Worm (Caenorhabditis elegans) whole organism, L4 larva: ENCODE results near the gene F21H7.2.

ENCODE experiments used
- D1046.2 ChIP-seq: fragments of 200-800 bp; sonication (Bioruptor generic); IDR thresholded peaks from 2 replicates; pipeline ENCODE4 v1.3.6; 2022; ENCODE audit warnings: missing genetic modification characterization, missing compliant biosample characterization
- F26F4.8 ChIP-seq: fragments of 200-800 bp; sonication (Bioruptor generic); conservative IDR thresholded peaks from 2 replicates; pipeline ENCODE4 v1.3.6; 2022; ENCODE audit warnings: missing genetic modification characterization, missing compliant biosample characterization
- R02D3.7 ChIP-seq: fragments of 150-350 bp; sonication (generic microtip); optimal IDR thresholded peaks from 3 replicates; lab custom pipeline; 2014; ENCODE audit warnings: missing biosample characterization, missing genetic modification characterization
- Y75B8A.6 ChIP-seq: fragments of 200-800 bp; sonication (Bioruptor generic); IDR thresholded peaks from 2 replicates; pipeline ENCODE4 v1.3.6; 2022; ENCODE audit warnings: missing genetic modification reagents, missing genetic modification characterization, missing compliant biosample characterization
- ZK337.2 ChIP-seq: fragments of 200-800 bp; sonication (Bioruptor generic); IDR thresholded peaks from 2 replicates; pipeline ENCODE4 v1.3.6; 2022; ENCODE audit warnings: missing genetic modification reagents, missing genetic modification characterization, missing compliant biosample characterization
- ZK546.5 ChIP-seq, 2 experiments: sonication (generic microtip); optimal IDR thresholded peaks; 2 replicates each; lab custom pipeline; 2017; ENCODE audit warnings: missing biosample characterization in 2 of 2, missing genetic modification characterization in 2 of 2
- aha-1 ChIP-seq: fragments of 150-350 bp; peaks from one replicate; lab custom pipeline; 2014; ENCODE audit warnings: missing biosample characterization, missing genetic modification characterization
- aly-2 ChIP-seq: sonication (generic microtip); optimal IDR thresholded peaks from 2 replicates; lab custom pipeline; 2018; ENCODE audit warnings: missing biosample characterization, missing genetic modification characterization
- ama-1 ChIP-seq: fragments of 150-350 bp; optimal IDR thresholded peaks from 2 replicates; lab custom pipeline; 2014; ENCODE audit warnings: inconsistent platforms, mixed read lengths
- attf-4 ChIP-seq: sonication (generic microtip); optimal IDR thresholded peaks from 3 replicates; lab custom pipeline; 2017; ENCODE audit warnings: missing biosample characterization, missing genetic modification characterization
- ceh-20 ChIP-seq: fragments of 200-800 bp; sonication (Bioruptor generic); IDR thresholded peaks from 2 replicates; pipeline ENCODE4 v1.3.6; 2022; ENCODE audit warnings: missing genetic modification reagents, missing genetic modification characterization, missing compliant biosample characterization
- ceh-28 ChIP-seq: fragments of 150-350 bp; optimal IDR thresholded peaks from 2 replicates; lab custom pipeline; 2014; ENCODE audit warnings: missing biosample characterization, missing genetic modification reagents, missing genetic modification characterization
- ceh-62 ChIP-seq: sonication (generic microtip); optimal IDR thresholded peaks from 2 replicates; lab custom pipeline; 2017; ENCODE audit warnings: missing biosample characterization, missing genetic modification characterization
- egl-27 ChIP-seq: sonication (generic microtip); optimal IDR thresholded peaks from 3 replicates; lab custom pipeline; 2017; ENCODE audit warnings: missing biosample characterization, missing genetic modification reagents, missing genetic modification characterization
- egl-43 ChIP-seq: fragments of 200-800 bp; sonication (Bioruptor generic); IDR thresholded peaks from 2 replicates; pipeline ENCODE4 v1.3.6; 2022; ENCODE audit warnings: missing genetic modification reagents, missing genetic modification characterization, missing compliant biosample characterization
- gei-8 ChIP-seq: fragments of 200-800 bp; sonication (Bioruptor generic); optimal IDR thresholded peaks from 2 replicates; lab custom pipeline; 2018; ENCODE audit warnings: mild to moderate bottlenecking, missing genetic modification characterization, missing compliant biosample characterization
- hlh-11 ChIP-seq: fragments of 200-800 bp; sonication (Bioruptor generic); optimal IDR thresholded peaks from 2 replicates; lab custom pipeline; 2018; ENCODE audit warnings: mild to moderate bottlenecking, missing genetic modification characterization, missing compliant biosample characterization
- hmg-1.1 ChIP-seq: fragments of 200-800 bp; sonication (Bioruptor generic); IDR thresholded peaks from 2 replicates; pipeline ENCODE4 v1.3.6; 2022; ENCODE audit warnings: missing genetic modification reagents, missing genetic modification characterization, missing compliant biosample characterization
- lin-38 ChIP-seq: fragments of 200-800 bp; sonication (Bioruptor generic); IDR thresholded peaks from 2 replicates; pipeline ENCODE4 v1.3.6; 2022; ENCODE audit warnings: missing genetic modification reagents, missing genetic modification characterization, missing compliant biosample characterization
- nhr-10 ChIP-seq: fragments of 150-350 bp; optimal IDR thresholded peaks from 2 replicates; lab custom pipeline; 2014; ENCODE audit warnings: missing biosample characterization, missing genetic modification characterization
- nhr-48 ChIP-seq: sonication (generic microtip); optimal IDR thresholded peaks from 2 replicates; lab custom pipeline; 2016; ENCODE audit warnings: mild to moderate bottlenecking, missing genetic modification characterization, missing compliant biosample characterization
- nhr-76 ChIP-seq: fragments of 150-350 bp; optimal IDR thresholded peaks from 2 replicates; lab custom pipeline; 2014; ENCODE audit warnings: missing biosample characterization, missing genetic modification characterization
- pha-4 ChIP-seq, 2 experiments: fragments of 150-350 bp in 1 of 2; fragments of 200-800 bp in 1 of 2; sonication (Bioruptor generic) in 1 of 2; IDR thresholded peaks in 1 of 2; optimal IDR thresholded peaks in 1 of 2; 2 replicates each; pipeline versions ENCODE4 v1.3.6 to Lab custom; 2014 to 2022; ENCODE audit warnings: missing genetic modification characterization in 2 of 2, missing genetic modification reagents in 2 of 2, missing biosample characterization in 1 of 2, missing compliant biosample characterization in 1 of 2
- sdz-12 ChIP-seq: fragments of 200-800 bp; sonication (Bioruptor generic); optimal IDR thresholded peaks from 2 replicates; lab custom pipeline; 2018; ENCODE audit warnings: mild to moderate bottlenecking, missing genetic modification characterization, missing compliant biosample characterization
- set-16 ChIP-seq: fragments of 200-800 bp; sonication (Bioruptor generic); IDR thresholded peaks from 2 replicates; pipeline ENCODE4 v1.3.6; 2022; ENCODE audit warnings: missing genetic modification reagents, missing genetic modification characterization, missing compliant biosample characterization
- unc-62 ChIP-seq, 3 experiments: fragments of 150-350 bp in 1 of 3; sonication (generic microtip); optimal IDR thresholded peaks in 2 of 3; peaks in 1 of 3; 1 replicate in 1 of 3; 2 replicates in 2 of 3; lab custom pipeline; 2014 to 2017; ENCODE audit warnings: missing biosample characterization in 3 of 3, missing genetic modification characterization in 3 of 3, missing genetic modification reagents in 3 of 3, missing genotype in 1 of 3
- vab-7 ChIP-seq: fragments of 200-800 bp; sonication (Bioruptor generic); IDR thresholded peaks from 2 replicates; pipeline ENCODE4 v1.3.6; 2022; ENCODE audit warnings: missing genetic modification reagents, missing genetic modification characterization, missing compliant biosample characterization
- zfp-3 ChIP-seq: fragments of 200-800 bp; sonication (Bioruptor generic); conservative IDR thresholded peaks from 2 replicates; pipeline ENCODE4 v1.3.6; 2022; ENCODE audit warnings: missing genetic modification reagents, missing genetic modification characterization, missing compliant biosample characterization
- zip-2 ChIP-seq: fragments of 150-350 bp; optimal IDR thresholded peaks from 2 replicates; lab custom pipeline; 2014; ENCODE audit warnings: missing biosample characterization, missing genetic modification characterization
- ztf-11 ChIP-seq: fragments of 150-350 bp; optimal IDR thresholded peaks from 2 replicates; lab custom pipeline; 2014; ENCODE audit warnings: missing biosample characterization, missing genetic modification characterization

The F21H7.2 gene

ce11 chrV:16210257-16211002 lies 19.4 kb downstream of the F21H7.2 start, which contains the start of gene F11A5.16:
Gene F11A5.16 (plus strand): TSS chrV:16210952.
- TF ChIP-seq set-16 (peak; percentile 63), F26F4.8 (GFP tag; lab: Robert Waterston, UW) (no peak)

ce11 chrV:16209837-16210236 lies 20.0 kb downstream of the F21H7.2 start, which contains the start of gene oac-15:
Gene oac-15 (minus strand): TSS chrV:16209937.
- TF ChIP-seq aha-1 (tag; lab: Kevin White, UChicago) (peak; percentile 80), D1046.2 (GFP tag; lab: Robert Waterston, UW) (no peak)
- TF ChIP-seq, all 104 proteins: peak for 1

ce11 chrV:16204888-16205287 lies 24.9 kb downstream of the F21H7.2 start, which contains the start of gene irld-26:
Gene irld-26 (plus strand): TSS chrV:16205188.
- no peak for TF ChIP-seq ZK546.5 (tag; optimal IDR thresholded peaks at IDR 0.05; lab: Kevin White, UChicago)
- peak in 1 of 2 experiments; percentile 13 for TF ChIP-seq unc-62 (GFP tag; optimal IDR thresholded peaks at IDR 0.05 in 1 of 2; lab: Kevin White, UChicago)
- TF ChIP-seq unc-62 (tag; optimal IDR thresholded peaks at IDR 0.05; lab: Kevin White, UChicago) = no peak
- TF ChIP-seq, all 104 proteins: peak for 1

- TF ChIP-seq ceh-62 = no peak
- TF ChIP-seq R02D3.7 (tag; lab: Kevin White, UChicago) = no peak
Measured at ce11 chrV:16202618-16203017, 27.2 kb downstream of the F21H7.2 start, which contains the start of gene F11A5.18. Gene F11A5.18 (plus strand): TSS chrV:16202918.

- peak in 1 of 2 experiments; percentile 15 for TF ChIP-seq unc-62 (GFP tag; optimal IDR thresholded peaks at IDR 0.05 in 1 of 2; lab: Kevin White, UChicago)
- TF ChIP-seq unc-62 (tag; optimal IDR thresholded peaks at IDR 0.05; lab: Kevin White, UChicago) = no peak
- no peak for TF ChIP-seq ama-1 (lab: Kevin White, UChicago)
- TF ChIP-seq egl-43 = no peak
- no peak for TF ChIP-seq nhr-10 (tag; lab: Kevin White, UChicago)
- TF ChIP-seq vab-7 (GFP tag; lab: Robert Waterston, UW) = no peak
Measured at ce11 chrV:16201730-16202129, 28.1 kb downstream of the F21H7.2 start, which contains the start of gene F11A5.17. Gene F11A5.17 (plus strand): TSS chrV:16202030.

ce11 chrV:16198016-16198415 lies 31.8 kb downstream of the F21H7.2 start, which contains the start of gene F11A5.5:
Gene F11A5.5 (plus strand): TSS chrV:16198316.
- TF ChIP-seq ztf-11 (tag; lab: Kevin White, UChicago) = no peak
- TF ChIP-seq zip-2 (tag; lab: Kevin White, UChicago) = no peak
- no peak for TF ChIP-seq ZK337.2 (GFP tag; lab: Robert Waterston, UW)
- TF ChIP-seq aly-2 (tag; lab: Kevin White, UChicago) = no peak
- no peak for TF ChIP-seq ceh-28
- no peak for TF ChIP-seq Y75B8A.6 (GFP tag; lab: Robert Waterston, UW)
- no peak for TF ChIP-seq ceh-20 (GFP tag; lab: Robert Waterston, UW)
- no peak for TF ChIP-seq nhr-48
- no peak for TF ChIP-seq attf-4
- TF ChIP-seq egl-27 (tag; lab: Kevin White, UChicago) = no peak
- no peak for TF ChIP-seq nhr-76 (tag; lab: Kevin White, UChicago)
- no peak for TF ChIP-seq zfp-3 (GFP tag; lab: Robert Waterston, UW)
- TF ChIP-seq unc-62 (GFP tag; optimal IDR thresholded peaks at IDR 0.05 in 1 of 2; lab: Kevin White, UChicago) = no peak
- no peak for TF ChIP-seq unc-62 (tag; optimal IDR thresholded peaks at IDR 0.05; lab: Kevin White, UChicago)
- TF ChIP-seq gei-8 (GFP tag; lab: Kevin White, UChicago) = no peak

- TF ChIP-seq hmg-1.1 = no peak
- no peak for TF ChIP-seq sdz-12 (GFP tag; lab: Kevin White, UChicago)
- TF ChIP-seq lin-38 (GFP tag; lab: Robert Waterston, UW) = no peak
- TF ChIP-seq pha-4 (GFP tag; IDR thresholded peaks at IDR 0.05; lab: Robert Waterston, UW) = no peak
- TF ChIP-seq pha-4 (tag; optimal IDR thresholded peaks at IDR 0.05; lab: Kevin White, UChicago) = no peak
- TF ChIP-seq nhr-48 = no peak
- TF ChIP-seq hlh-11 (tag; lab: Kevin White, UChicago) = no peak
Measured at ce11 chrV:16195379-16195778, 34.4 kb downstream of the F21H7.2 start, which contains the start of gene rabr-3. Gene rabr-3 (plus strand): TSS chrV:16195679.
